Worm (Caenorhabditis elegans): ENCODE results near the gene F08F1.4.

ce11 chrX:8446108-8446507, 32.9 kb downstream of the F08F1.4 start, which contains the start of gene F16F9.1:
- TF ChIP-seq dao-5 (tag; optimal IDR thresholded peaks at IDR 0.05) (no peak), him-1 (tag; optimal IDR thresholded peaks at IDR 0.05) (no peak)

Data from whole organism, L4/young adult.